Worm (Caenorhabditis elegans) whole organism, L2 larva: Measurements from ENCODE around the gene tdpo-1.

ENCODE experiments used
- C34F6.9 ChIP-seq: fragments of 150-350 bp; optimal IDR thresholded peaks from 2 replicates; lab custom pipeline; 2014; ENCODE audit warnings: missing biosample characterization, missing genetic modification characterization
- F13H6.1 ChIP-seq: sonication (generic microtip); optimal IDR thresholded peaks from 2 replicates; lab custom pipeline; 2016; ENCODE audit warnings: missing genetic modification characterization, missing compliant biosample characterization
- R02D3.7 ChIP-seq: fragments of 150-350 bp; optimal IDR thresholded peaks from 2 replicates; lab custom pipeline; 2014; ENCODE audit warnings: missing biosample characterization, missing genetic modification characterization
- Y55F3AM.14 ChIP-seq: fragments of 200-800 bp; sonication (Bioruptor generic); optimal IDR thresholded peaks from 2 replicates; lab custom pipeline; 2018; ENCODE audit warnings: mild to moderate bottlenecking, missing genetic modification characterization, missing compliant biosample characterization
- alr-1 ChIP-seq: fragments of 150-350 bp; optimal IDR thresholded peaks from 2 replicates; lab custom pipeline; 2014; ENCODE audit warnings: missing biosample characterization, missing genetic modification characterization
- ama-1 ChIP-seq: fragments of 150-350 bp; optimal IDR thresholded peaks from 2 replicates; lab custom pipeline; 2018; ENCODE audit warnings: inconsistent platforms
- blmp-1 ChIP-seq: sonication (generic microtip); optimal IDR thresholded peaks from 2 replicates; lab custom pipeline; 2017; ENCODE audit warnings: missing genetic modification characterization, mild to moderate bottlenecking, missing compliant biosample characterization, antibody characterized with exemption, moderate library complexity; ENCODE audit not compliant: insufficient read depth
- ceh-16 ChIP-seq: fragments of 150-350 bp; optimal IDR thresholded peaks from 2 replicates; lab custom pipeline; 2014; ENCODE audit warnings: missing biosample characterization, missing genetic modification characterization
- ceh-82 ChIP-seq: fragments of 150-350 bp; optimal IDR thresholded peaks from 2 replicates; lab custom pipeline; 2014; ENCODE audit warnings: missing biosample characterization, missing genetic modification characterization
- crh-2 ChIP-seq: sonication (generic microtip); optimal IDR thresholded peaks from 2 replicates; lab custom pipeline; 2017; ENCODE audit warnings: missing biosample characterization, missing genetic modification characterization
- dmd-4 ChIP-seq: sonication (generic microtip); optimal IDR thresholded peaks from 2 replicates; lab custom pipeline; 2017; ENCODE audit warnings: missing biosample characterization, missing genetic modification characterization
- egl-27 ChIP-seq: sonication (generic microtip); optimal IDR thresholded peaks from 3 replicates; lab custom pipeline; 2017; ENCODE audit warnings: missing biosample characterization, missing genetic modification reagents, missing genetic modification characterization
- elt-1 ChIP-seq: fragments of 150-350 bp; optimal IDR thresholded peaks from 2 replicates; lab custom pipeline; 2014; ENCODE audit warnings: missing biosample characterization, missing genetic modification characterization
- elt-3 ChIP-seq: sonication (generic microtip); optimal IDR thresholded peaks from 2 replicates; lab custom pipeline; 2017; ENCODE audit warnings: missing biosample characterization, missing genetic modification characterization
- fos-1 ChIP-seq: fragments of 150-350 bp; optimal IDR thresholded peaks from 2 replicates; lab custom pipeline; 2014; ENCODE audit warnings: missing biosample characterization, missing genetic modification characterization
- gmeb-1 ChIP-seq: fragments of 150-350 bp; optimal IDR thresholded peaks from 2 replicates; lab custom pipeline; 2014; ENCODE audit warnings: missing biosample characterization, missing genetic modification characterization
- lin-11 ChIP-seq: fragments of 150-350 bp; sonication (generic microtip); optimal IDR thresholded peaks from 2 replicates; lab custom pipeline; 2014; ENCODE audit warnings: missing biosample characterization, missing genetic modification characterization, inconsistent platforms, mixed read lengths
- lin-39 ChIP-seq: fragments of 150-350 bp; optimal IDR thresholded peaks from 2 replicates; lab custom pipeline; 2014; ENCODE audit warnings: missing biosample characterization, missing genetic modification reagents, missing genetic modification characterization
- lsy-2 ChIP-seq, 2 experiments: fragments of 150-350 bp in 1 of 2; sonication (generic microtip) in 1 of 2; optimal IDR thresholded peaks; 2 replicates each; lab custom pipeline; 2014 to 2017; ENCODE audit warnings: missing biosample characterization in 2 of 2, missing genetic modification characterization in 2 of 2
- mab-5 ChIP-seq: fragments of 150-350 bp; optimal IDR thresholded peaks from 2 replicates; lab custom pipeline; 2014; ENCODE audit warnings: missing biosample characterization, missing genetic modification characterization
- mbf-1 ChIP-seq: sonication (generic microtip); optimal IDR thresholded peaks from 2 replicates; lab custom pipeline; 2017; ENCODE audit warnings: missing biosample characterization, missing genetic modification characterization
- mdl-1 ChIP-seq, 2 experiments: fragments of 150-350 bp in 1 of 2; sonication (generic microtip) in 1 of 2; optimal IDR thresholded peaks; 2 replicates each; lab custom pipeline; 2017; ENCODE audit warnings: missing biosample characterization in 2 of 2, missing genetic modification characterization in 2 of 2
- nhr-10 ChIP-seq: sonication (generic microtip); optimal IDR thresholded peaks from 2 replicates; lab custom pipeline; 2017; ENCODE audit warnings: missing biosample characterization, missing genetic modification characterization
- nhr-11 ChIP-seq: fragments of 150-350 bp; optimal IDR thresholded peaks from 2 replicates; lab custom pipeline; 2014; ENCODE audit warnings: missing biosample characterization, missing genetic modification characterization
- nhr-129 ChIP-seq: fragments of 150-350 bp; optimal IDR thresholded peaks from 2 replicates; lab custom pipeline; 2014; ENCODE audit warnings: missing biosample characterization, missing genetic modification characterization
- nhr-23 ChIP-seq: fragments of 150-350 bp; optimal IDR thresholded peaks from 2 replicates; lab custom pipeline; 2014; ENCODE audit warnings: missing biosample characterization, missing genetic modification reagents, missing genetic modification characterization
- nhr-237 ChIP-seq: fragments of 150-350 bp; optimal IDR thresholded peaks from 2 replicates; lab custom pipeline; 2014; ENCODE audit warnings: missing biosample characterization, missing genetic modification characterization
- nhr-6 ChIP-seq: fragments of 150-350 bp; optimal IDR thresholded peaks from 2 replicates; lab custom pipeline; 2014; ENCODE audit warnings: missing biosample characterization, missing genetic modification characterization
- nhr-77 ChIP-seq: fragments of 150-350 bp; optimal IDR thresholded peaks from 2 replicates; lab custom pipeline; 2014; ENCODE audit warnings: missing biosample characterization, missing genetic modification characterization
- sem-4 ChIP-seq: fragments of 150-350 bp; optimal IDR thresholded peaks from 2 replicates; lab custom pipeline; 2014; ENCODE audit warnings: missing biosample characterization, missing genetic modification reagents, missing genetic modification characterization
- skn-1 ChIP-seq: sonication (generic microtip); optimal IDR thresholded peaks from 2 replicates; lab custom pipeline; 2017; ENCODE audit warnings: missing biosample characterization, missing genetic modification characterization
- sma-3 ChIP-seq: sonication (generic microtip); optimal IDR thresholded peaks from 2 replicates; lab custom pipeline; 2016; ENCODE audit warnings: missing genetic modification reagents, missing genetic modification characterization, missing compliant biosample characterization
- unc-39 ChIP-seq: fragments of 150-350 bp; optimal IDR thresholded peaks from 2 replicates; lab custom pipeline; 2014; ENCODE audit warnings: missing biosample characterization, missing genetic modification characterization
- unc-55 ChIP-seq: fragments of 150-350 bp; sonication (generic microtip); optimal IDR thresholded peaks from 3 replicates; lab custom pipeline; 2014; ENCODE audit warnings: missing biosample characterization, missing genetic modification reagents, missing genetic modification characterization
- ztf-1 ChIP-seq: fragments of 200-800 bp; sonication (Bioruptor generic); conservative IDR thresholded peaks from 2 replicates; pipeline ENCODE4 v1.3.6; 2022; ENCODE audit warnings: missing genetic modification characterization, missing compliant biosample characterization
- ztf-11 ChIP-seq: sonication (generic microtip); optimal IDR thresholded peaks from 2 replicates; lab custom pipeline; 2017; ENCODE audit warnings: missing biosample characterization, missing genetic modification characterization
- ztf-4 ChIP-seq: fragments of 150-350 bp; optimal IDR thresholded peaks from 2 replicates; lab custom pipeline; 2014; ENCODE audit warnings: missing biosample characterization, missing genetic modification characterization

Gene tdpo-1

DNA sequence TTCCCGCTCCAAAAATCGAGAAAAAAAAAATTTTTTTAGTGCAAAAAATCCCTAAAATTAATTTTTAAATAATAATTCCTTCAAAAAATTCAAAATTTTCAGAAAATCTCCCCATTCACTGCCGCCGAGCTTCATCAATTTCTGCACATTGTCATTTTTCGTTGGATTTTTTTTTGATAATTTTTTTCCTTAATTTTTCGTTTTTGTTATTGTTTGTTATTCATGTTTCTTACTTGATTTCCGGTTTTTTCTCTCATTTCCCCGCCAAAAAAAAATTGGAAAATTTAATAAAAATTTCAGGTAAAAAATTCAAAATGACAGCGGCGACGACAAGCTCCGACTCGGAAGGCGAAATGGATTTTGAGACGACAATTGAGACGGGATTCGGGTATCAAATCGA lies 3.2 kb upstream of the tdpo-1 start, which contains the start of gene F52C12.6:
F52C12.6 (plus strand) TSS at position 301 of the 400 bp plus-strand sequence.
- TF ChIP-seq unc-39 (tag; lab: Kevin White, UChicago) (no peak), nhr-10 (no peak), mab-5 (tag; lab: Kevin White, UChicago) (no peak), nhr-23 (tag; lab: Kevin White, UChicago) (no peak), ceh-82 (tag; lab: Kevin White, UChicago) (no peak), lin-39 (tag; lab: Kevin White, UChicago) (no peak), R02D3.7 (no peak)

DNA sequence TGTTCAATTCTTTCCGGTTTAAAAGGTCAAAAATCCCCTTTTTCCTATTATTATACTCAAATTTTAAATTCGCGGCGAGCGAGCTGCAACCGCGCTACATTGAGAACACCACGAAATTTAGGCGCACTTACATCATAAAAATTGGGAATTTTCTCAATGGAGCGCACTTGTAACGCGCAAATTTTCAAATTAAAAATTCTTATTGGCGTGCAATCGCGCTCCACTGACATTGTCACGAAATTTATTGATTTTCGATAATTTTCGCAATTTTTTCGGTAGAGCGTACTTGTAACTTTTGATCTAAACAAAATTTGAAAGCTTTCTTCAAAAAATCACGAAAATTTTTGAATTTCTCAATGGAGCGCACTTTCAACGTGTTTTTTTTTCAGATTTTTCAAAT lies 3.6 kb downstream of the tdpo-1 start, which contains the start of gene ulp-3:
ulp-3 (plus strand) TSS at position 388 of the 400 bp plus-strand sequence.
- TF ChIP-seq sem-4 (tag; lab: Kevin White, UChicago) (no peak), R02D3.7 (no peak), crh-2 (tag; lab: Kevin White, UChicago) (no peak), fos-1 (tag; lab: Kevin White, UChicago) (no peak), ztf-4 (tag; lab: Kevin White, UChicago) (no peak), nhr-6 (no peak)
- TF ChIP-seq, all 48 proteins: peak for 0

ce11 chrIV:1964057-1964456 lies 4.4 kb downstream of the tdpo-1 start:
- TF ChIP-seq nhr-23 (tag; lab: Kevin White, UChicago) (no peak), blmp-1 (tag; lab: Kevin White, UChicago) (no peak), lin-11 (tag; lab: Kevin White, UChicago) (no peak), nhr-11 (no peak), mbf-1 (no peak), sem-4 (tag; lab: Kevin White, UChicago) (no peak), sma-3 (GFP tag; lab: Kevin White, UChicago) (no peak), elt-1 (tag; lab: Kevin White, UChicago) (no peak), ceh-82 (tag; lab: Kevin White, UChicago) (no peak), C34F6.9 (tag; lab: Kevin White, UChicago) (no peak), gmeb-1 (tag; lab: Kevin White, UChicago) (no peak), egl-27 (tag; lab: Kevin White, UChicago) (no peak), fos-1 (tag; lab: Kevin White, UChicago) (no peak), lsy-2 (tag; optimal IDR thresholded peaks at IDR 0.05; lab: Kevin White, UChicago) (no peak), nhr-237 (tag; lab: Kevin White, UChicago) (no peak)

DNA sequence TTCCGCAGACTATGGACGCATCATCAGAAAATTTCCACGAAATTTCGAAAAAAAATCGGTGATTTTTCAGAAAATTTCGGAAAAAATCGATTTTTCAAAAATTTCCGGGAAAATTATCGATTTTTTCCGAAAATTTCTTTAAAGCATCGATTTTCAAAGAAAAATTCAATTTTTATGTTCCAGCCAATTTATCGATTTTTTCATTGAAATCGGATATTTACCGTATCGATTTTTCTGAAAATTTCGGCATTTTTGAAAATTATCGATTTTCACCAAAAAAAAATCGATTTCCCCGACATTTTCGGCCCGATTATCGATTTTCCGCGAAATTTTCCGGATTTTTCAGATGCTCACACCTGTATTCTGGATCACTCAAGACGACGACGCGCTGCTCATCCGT lies 5.5 kb downstream of the tdpo-1 start, which contains the start of gene Y48A5A.1:
Y48A5A.1 (plus strand) TSS at position 347 of the 400 bp plus-strand sequence.
- no peak for TF ChIP-seq mdl-1 (tag; optimal IDR thresholded peaks at IDR 0.05; lab: Kevin White, UChicago)
- TF ChIP-seq egl-27 (tag; lab: Kevin White, UChicago), result no peak

DNA sequence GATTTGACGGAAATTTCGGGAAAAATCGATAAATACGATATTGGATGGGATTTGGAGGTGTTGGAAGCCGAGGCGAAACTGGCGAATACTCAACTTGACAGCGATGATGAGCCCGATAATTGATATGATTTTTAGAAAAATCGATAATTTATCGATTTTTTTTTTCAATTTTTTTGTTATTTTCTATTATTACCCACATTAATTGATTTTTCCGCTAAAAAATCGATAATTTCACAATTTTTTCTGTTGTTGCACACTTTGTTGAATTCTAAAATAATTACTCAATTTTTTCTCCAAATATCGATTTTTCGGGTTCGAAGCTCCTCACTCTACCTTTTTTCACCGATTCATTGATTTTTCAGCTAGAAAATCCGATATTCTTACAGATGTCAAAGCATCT lies 9.7 kb downstream of the tdpo-1 start, which contains the start of gene Y48A5A.3:
Y48A5A.3 (plus strand) TSS at position 385 of the 400 bp plus-strand sequence.
- no peak for TF ChIP-seq nhr-77 (tag; lab: Kevin White, UChicago)
- no peak for TF ChIP-seq nhr-6
- no peak for TF ChIP-seq C34F6.9 (tag; lab: Kevin White, UChicago)
- no peak for TF ChIP-seq F13H6.1 (tag; lab: Kevin White, UChicago)
- TF ChIP-seq ztf-4 (tag; lab: Kevin White, UChicago), result no peak
- TF ChIP-seq ama-1 (lab: Kevin White, UChicago), result no peak
- no peak for TF ChIP-seq lin-39 (tag; lab: Kevin White, UChicago)
- TF ChIP-seq nhr-23 (tag; lab: Kevin White, UChicago), result no peak
- TF ChIP-seq dmd-4 (tag; lab: Kevin White, UChicago), result no peak
- no peak for TF ChIP-seq nhr-10
- no peak for TF ChIP-seq lin-11 (tag; lab: Kevin White, UChicago)
- TF ChIP-seq unc-39 (tag; lab: Kevin White, UChicago), result no peak
- no peak for TF ChIP-seq fos-1 (tag; lab: Kevin White, UChicago)
- TF ChIP-seq unc-55 (GFP tag; lab: Kevin White, UChicago), result no peak
- TF ChIP-seq mbf-1, result no peak
- TF ChIP-seq elt-1 (tag; lab: Kevin White, UChicago), result no peak
- TF ChIP-seq, all 48 proteins: peak for 0

DNA sequence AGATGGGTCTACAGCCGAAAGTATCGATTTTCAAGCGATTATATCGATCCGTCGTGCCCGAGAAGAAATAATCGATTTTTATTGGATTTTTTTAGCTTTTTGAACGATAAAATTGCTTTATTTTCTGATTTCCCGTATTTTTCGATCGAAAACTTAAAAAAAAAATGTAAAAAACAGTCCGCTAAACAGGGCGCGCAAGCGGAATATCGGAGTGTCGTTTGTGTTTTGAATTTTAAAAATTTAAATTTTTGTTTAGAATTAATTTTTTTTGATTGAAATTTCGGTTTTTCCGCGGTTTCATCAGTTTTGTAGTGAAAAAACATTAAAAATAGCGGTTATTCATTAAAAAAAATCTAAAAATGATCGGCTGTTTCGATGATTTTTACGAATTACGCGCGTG lies 10.5 kb downstream of the tdpo-1 start:
- no peak for TF ChIP-seq sma-3 (GFP tag; lab: Kevin White, UChicago)
- no peak for TF ChIP-seq crh-2 (tag; lab: Kevin White, UChicago)
- TF ChIP-seq alr-1 (tag; lab: Kevin White, UChicago), result no peak
- no peak for TF ChIP-seq ztf-1 (GFP tag; lab: Robert Waterston, UW)
- no peak for TF ChIP-seq elt-3 (tag; lab: Kevin White, UChicago)
- no peak for TF ChIP-seq nhr-129 (tag; lab: Kevin White, UChicago)
- TF ChIP-seq mbf-1, result no peak
- no peak for TF ChIP-seq Y55F3AM.14
- TF ChIP-seq nhr-11, result no peak
- no peak for TF ChIP-seq ceh-16
- TF ChIP-seq ztf-11 (tag; lab: Kevin White, UChicago), result no peak
- TF ChIP-seq nhr-23 (tag; lab: Kevin White, UChicago), result no peak
- no peak for TF ChIP-seq nhr-10
- TF ChIP-seq skn-1 (tag; lab: Kevin White, UChicago), result no peak
- TF ChIP-seq egl-27 (tag; lab: Kevin White, UChicago), result no peak
- no peak for TF ChIP-seq mdl-1 (tag; optimal IDR thresholded peaks at IDR 0.05; lab: Kevin White, UChicago)
- TF ChIP-seq, all 48 proteins: peak for 0
